Fruit fly (Drosophila melanogaster) Kc167 (cell line): ENCODE measurements around the gene CG6873.

Source experiments
- Myc ChIP-seq: fragments of >200 bp; optimal IDR thresholded peaks from 2 replicates; lab custom pipeline; 2017; ENCODE audit warnings: missing external identifiers
- h ChIP-seq: fragments of >200 bp; optimal IDR thresholded peaks from 3 replicates; lab custom pipeline; 2018; ENCODE audit warnings: missing external identifiers
- insv ChIP-seq: fragments of >200 bp; optimal IDR thresholded peaks from 3 replicates; lab custom pipeline; 2018; ENCODE audit warnings: missing external identifiers
- psq ChIP-seq: fragments of >200 bp; optimal IDR thresholded peaks from 2 replicates; lab custom pipeline; 2017; ENCODE audit warnings: missing external identifiers
- ttk ChIP-seq: sonication (Bioruptor generic); optimal IDR thresholded peaks from 2 replicates; lab custom pipeline; 2017; ENCODE audit warnings: missing external identifiers

dm6 chrX:18700586-18700985 is 39.1 kb downstream of the CG6873 start:
- TF ChIP-seq psq (lab: Kevin White, UChicago) (no peak), h (no peak), insv (lab: Kevin White, UChicago) (no peak), Myc (lab: Kevin White, UChicago) (no peak), ttk (lab: Kevin White, UChicago) (no peak)
